Fruit fly (Drosophila melanogaster) whole organism, embryonic: Measurements from ENCODE around the gene CG9467.

Source experiments
- Adf1 ChIP-seq: fragments of 200-800 bp; sonication (Bioruptor generic); IDR thresholded peaks from 2 replicates; pipeline ENCODE4 v1.3.6; 2022; ENCODE audit warnings: missing biosample characterization, missing genetic modification characterization
- Bdp1 ChIP-seq: fragments of 200-800 bp; sonication (Bioruptor generic); optimal IDR thresholded peaks from 3 replicates; lab custom pipeline; 2016; ENCODE audit warnings: missing biosample characterization, missing genetic modification characterization
- CG10209 ChIP-seq: fragments of 200-800 bp; sonication (Bioruptor generic); optimal IDR thresholded peaks from 3 replicates; lab custom pipeline; 2017; ENCODE audit warnings: missing biosample characterization, mild to moderate bottlenecking, missing genetic modification characterization, missing genetic modification reagents
- CG10274 ChIP-seq: fragments of 200-800 bp; sonication (Bioruptor generic); optimal IDR thresholded peaks from 3 replicates; lab custom pipeline; 2017; ENCODE audit warnings: missing biosample characterization, mild to moderate bottlenecking, missing genetic modification characterization
- CG10462 ChIP-seq: fragments of 200-800 bp; sonication (Bioruptor generic); optimal IDR thresholded peaks from 2 replicates; lab custom pipeline; 2016; ENCODE audit warnings: missing biosample characterization, missing genetic modification characterization
- CG10565 ChIP-seq: fragments of 200-800 bp; sonication (Bioruptor generic); optimal IDR thresholded peaks from 3 replicates; lab custom pipeline; 2016; ENCODE audit warnings: missing biosample characterization, mild to moderate bottlenecking, missing genetic modification characterization
- CG14014 ChIP-seq: fragments of 200-800 bp; sonication (Bioruptor generic); IDR thresholded peaks from 2 replicates; pipeline ENCODE4 v1.3.6; 2022; ENCODE audit warnings: missing biosample characterization, missing genetic modification characterization
- CG14710 ChIP-seq: fragments of 200-800 bp; sonication (Bioruptor generic); optimal IDR thresholded peaks from 3 replicates; lab custom pipeline; 2019; ENCODE audit warnings: missing biosample characterization, mild to moderate bottlenecking, missing genetic modification characterization, moderate library complexity
- CG16815 ChIP-seq: fragments of 200-800 bp; sonication (Bioruptor generic); optimal IDR thresholded peaks from 3 replicates; lab custom pipeline; 2017; ENCODE audit warnings: missing biosample characterization, mild to moderate bottlenecking, missing genetic modification characterization
- CG17612 ChIP-seq: fragments of 200-800 bp; sonication (Bioruptor generic); IDR thresholded peaks from 2 replicates; pipeline ENCODE4 v1.3.6; 2022; ENCODE audit warnings: missing biosample characterization, missing genetic modification characterization
- CG2875 ChIP-seq: fragments of 200-800 bp; sonication (Bioruptor generic); optimal IDR thresholded peaks from 2 replicates; lab custom pipeline; 2017; ENCODE audit warnings: missing biosample characterization, mild to moderate bottlenecking, missing genetic modification characterization, missing genetic modification reagents
- CG33557 ChIP-seq: fragments of 200-800 bp; sonication (Bioruptor generic); optimal IDR thresholded peaks from 2 replicates; lab custom pipeline; 2019; ENCODE audit warnings: missing biosample characterization, mild to moderate bottlenecking, missing genetic modification characterization, moderate library complexity
- CG4328 ChIP-seq: fragments of 200-800 bp; sonication (Bioruptor generic); optimal IDR thresholded peaks from 3 replicates; lab custom pipeline; 2017; ENCODE audit warnings: missing biosample characterization, missing genetic modification reagents, missing genetic modification characterization
- CG4404 ChIP-seq: fragments of 200-800 bp; sonication (Bioruptor generic); IDR thresholded peaks from 2 replicates; pipeline ENCODE4 v1.3.6; 2022; ENCODE audit warnings: missing biosample characterization, missing genetic modification characterization
- CG6175 ChIP-seq: fragments of 200-800 bp; sonication (Bioruptor generic); IDR thresholded peaks from 3 replicates; pipeline ENCODE4 v1.3.6; 2022; ENCODE audit warnings: missing biosample characterization, missing genetic modification characterization
- CG6689 ChIP-seq: fragments of 200-800 bp; sonication (Bioruptor generic); IDR thresholded peaks from 2 replicates; pipeline ENCODE4 v1.3.6; 2022; ENCODE audit warnings: missing biosample characterization, missing genetic modification characterization
- CG8478 ChIP-seq: fragments of >200 bp; optimal IDR thresholded peaks from 2 replicates; lab custom pipeline; 2018
- CG9437 ChIP-seq: fragments of 200-800 bp; sonication (Bioruptor generic); optimal IDR thresholded peaks from 2 replicates; lab custom pipeline; 2018; ENCODE audit warnings: missing biosample characterization, mild to moderate bottlenecking, missing genetic modification characterization
- CG9932 ChIP-seq: fragments of 200-800 bp; sonication (Bioruptor generic); IDR thresholded peaks from 2 replicates; pipeline ENCODE4 v1.3.6; 2022; ENCODE audit warnings: missing biosample characterization, missing genetic modification characterization
- Hr39 ChIP-seq: fragments of >200 bp; optimal IDR thresholded peaks from 2 replicates; lab custom pipeline; 2017
- Lhr ChIP-seq: fragments of 200-800 bp; sonication (Bioruptor generic); optimal IDR thresholded peaks from 3 replicates; lab custom pipeline; 2017; ENCODE audit warnings: mild to moderate bottlenecking, missing biosample characterization, missing genetic modification reagents, missing genetic modification characterization
- Mad ChIP-seq: fragments of 200-800 bp; sonication (Bioruptor generic); optimal IDR thresholded peaks from 2 replicates; lab custom pipeline; 2016; ENCODE audit warnings: missing biosample characterization, missing genetic modification characterization
- NFAT ChIP-seq: fragments of 200-800 bp; sonication (Bioruptor generic); IDR thresholded peaks from 2 replicates; pipeline ENCODE4 v1.3.6; 2022; ENCODE audit warnings: missing biosample characterization, missing genetic modification characterization
- NfI ChIP-seq: fragments of 200-800 bp; sonication (Bioruptor generic); optimal IDR thresholded peaks from 3 replicates; lab custom pipeline; 2018; ENCODE audit warnings: missing biosample characterization, mild to moderate bottlenecking, missing genetic modification characterization, moderate library complexity
- al ChIP-seq: fragments of 200-800 bp; sonication (Bioruptor generic); IDR thresholded peaks from 2 replicates; pipeline ENCODE4 v1.3.6; 2022; ENCODE audit warnings: missing biosample characterization, missing genetic modification characterization
- ash1 ChIP-seq: fragments of 200-800 bp; sonication (Bioruptor generic); optimal IDR thresholded peaks from 2 replicates; lab custom pipeline; 2018; ENCODE audit warnings: missing biosample characterization, mild to moderate bottlenecking, missing genetic modification characterization
- ato ChIP-seq: fragments of 200-800 bp; sonication (Bioruptor generic); IDR thresholded peaks from 2 replicates; pipeline ENCODE4 v1.3.6; 2022; ENCODE audit warnings: missing biosample characterization, missing genetic modification characterization; ENCODE audit not compliant: partially characterized antibody
- bowl ChIP-seq: fragments of 200-800 bp; sonication (Bioruptor generic); IDR thresholded peaks from 2 replicates; pipeline ENCODE4 v1.3.6; 2022; ENCODE audit warnings: missing biosample characterization, missing genetic modification characterization
- cad ChIP-seq: fragments of >200 bp; optimal IDR thresholded peaks from 2 replicates; lab custom pipeline; 2017; ENCODE audit warnings: missing biosample characterization, missing genetic modification characterization
- cas ChIP-seq: fragments of 200-800 bp; sonication (Bioruptor generic); IDR thresholded peaks from 2 replicates; pipeline ENCODE4 v1.3.6; 2022; ENCODE audit warnings: missing biosample characterization, missing genetic modification characterization
- da ChIP-seq: fragments of 200-800 bp; sonication (Bioruptor generic); optimal IDR thresholded peaks from 2 replicates; lab custom pipeline; 2016; ENCODE audit warnings: missing biosample characterization, missing genetic modification characterization
- ems ChIP-seq: fragments of 200-800 bp; sonication (Bioruptor generic); optimal IDR thresholded peaks from 3 replicates; lab custom pipeline; 2016; ENCODE audit warnings: missing biosample characterization, missing genetic modification characterization
- gcm ChIP-seq: fragments of 200-800 bp; sonication (Bioruptor generic); optimal IDR thresholded peaks from 2 replicates; lab custom pipeline; 2019; ENCODE audit warnings: missing biosample characterization, mild to moderate bottlenecking, missing genetic modification characterization, moderate library complexity
- gfzf ChIP-seq: fragments of 200-800 bp; sonication (Bioruptor generic); optimal IDR thresholded peaks from 2 replicates; lab custom pipeline; 2016; ENCODE audit warnings: missing biosample characterization, mild to moderate bottlenecking, missing genetic modification characterization, moderate library complexity
- grn ChIP-seq: fragments of 200-800 bp; sonication (Bioruptor generic); optimal IDR thresholded peaks from 3 replicates; lab custom pipeline; 2017; ENCODE audit warnings: missing biosample characterization, missing genetic modification characterization
- knrl ChIP-seq: fragments of 200-800 bp; sonication (Bioruptor generic); IDR thresholded peaks from 3 replicates; pipeline ENCODE4 v1.3.6; 2022; ENCODE audit warnings: missing biosample characterization, missing genetic modification characterization; ENCODE audit not compliant: partially characterized antibody
- lilli ChIP-seq: fragments of 200-800 bp; sonication (Bioruptor generic); optimal IDR thresholded peaks from 3 replicates; lab custom pipeline; 2016; ENCODE audit warnings: missing biosample characterization, missing genetic modification characterization
- mam ChIP-seq: fragments of 200-800 bp; sonication (Bioruptor generic); optimal IDR thresholded peaks from 3 replicates; lab custom pipeline; 2016; ENCODE audit warnings: missing biosample characterization, missing genetic modification characterization
- nerfin-2 ChIP-seq: fragments of 200-800 bp; sonication (Bioruptor generic); IDR thresholded peaks from 2 replicates; pipeline ENCODE4 v1.3.6; 2022; ENCODE audit warnings: missing biosample characterization, missing genetic modification characterization; ENCODE audit not compliant: partially characterized antibody
- nmo ChIP-seq: fragments of 200-800 bp; sonication (Bioruptor generic); optimal IDR thresholded peaks from 2 replicates; lab custom pipeline; 2018; ENCODE audit warnings: missing biosample characterization, mild to moderate bottlenecking, missing genetic modification characterization, moderate library complexity
- pita ChIP-seq: fragments of 200-800 bp; sonication (Bioruptor generic); optimal IDR thresholded peaks from 2 replicates; lab custom pipeline; 2017; ENCODE audit warnings: missing biosample characterization, mild to moderate bottlenecking, missing genetic modification characterization
- psq ChIP-seq: fragments of 200-800 bp; sonication (Bioruptor generic); optimal IDR thresholded peaks from 2 replicates; lab custom pipeline; 2017; ENCODE audit warnings: missing biosample characterization, missing genetic modification characterization
- run ChIP-seq: fragments of 200-800 bp; sonication (Bioruptor generic); optimal IDR thresholded peaks from 3 replicates; lab custom pipeline; 2018; ENCODE audit warnings: missing biosample characterization, mild to moderate bottlenecking, missing genetic modification characterization
- seq ChIP-seq: fragments of 200-800 bp; sonication (Bioruptor generic); IDR thresholded peaks from 2 replicates; pipeline ENCODE4 v1.3.6; 2022; ENCODE audit warnings: missing biosample characterization, missing genetic modification characterization
- slou ChIP-seq: fragments of 200-800 bp; sonication (Bioruptor generic); optimal IDR thresholded peaks from 3 replicates; lab custom pipeline; 2016; ENCODE audit warnings: missing biosample characterization, missing genetic modification characterization
- slp2 ChIP-seq: fragments of 200-800 bp; sonication (Bioruptor generic); optimal IDR thresholded peaks from 2 replicates; lab custom pipeline; 2016; ENCODE audit warnings: missing biosample characterization, missing genetic modification characterization
- tll ChIP-seq, 2 experiments: fragments of 200-800 bp in 1 of 2; fragments of >200 bp in 1 of 2; sonication (Bioruptor generic) in 1 of 2; optimal IDR thresholded peaks; 2 replicates each; lab custom pipeline; 2017 to 2019; ENCODE audit warnings: missing biosample characterization in 2 of 2, missing genetic modification characterization in 2 of 2, mild to moderate bottlenecking in 1 of 2, moderate library complexity in 1 of 2
- trh ChIP-seq: fragments of 200-800 bp; sonication (Bioruptor generic); optimal IDR thresholded peaks from 2 replicates; lab custom pipeline; 2016; ENCODE audit warnings: missing biosample characterization, missing genetic modification characterization
- ttk ChIP-seq: fragments of 200-800 bp; sonication (Bioruptor generic); IDR thresholded peaks from 2 replicates; pipeline ENCODE4 v2.1.2; 2022; ENCODE audit warnings: missing biosample characterization, missing genetic modification characterization
- wek ChIP-seq: fragments of 200-800 bp; sonication (Bioruptor generic); optimal IDR thresholded peaks from 3 replicates; lab custom pipeline; 2018; ENCODE audit warnings: missing biosample characterization, mild to moderate bottlenecking, missing genetic modification characterization, moderate library complexity
- wor ChIP-seq: fragments of 200-800 bp; sonication (Bioruptor generic); IDR thresholded peaks from 2 replicates; pipeline ENCODE4 v1.3.6; 2022; ENCODE audit warnings: missing biosample characterization, missing genetic modification characterization
- zfh1 ChIP-seq: fragments of 200-800 bp; sonication (Bioruptor generic); IDR thresholded peaks from 3 replicates; pipeline ENCODE4 v1.3.6; 2022; ENCODE audit warnings: missing biosample characterization, missing genetic modification characterization

Gene CG9467

DNA sequence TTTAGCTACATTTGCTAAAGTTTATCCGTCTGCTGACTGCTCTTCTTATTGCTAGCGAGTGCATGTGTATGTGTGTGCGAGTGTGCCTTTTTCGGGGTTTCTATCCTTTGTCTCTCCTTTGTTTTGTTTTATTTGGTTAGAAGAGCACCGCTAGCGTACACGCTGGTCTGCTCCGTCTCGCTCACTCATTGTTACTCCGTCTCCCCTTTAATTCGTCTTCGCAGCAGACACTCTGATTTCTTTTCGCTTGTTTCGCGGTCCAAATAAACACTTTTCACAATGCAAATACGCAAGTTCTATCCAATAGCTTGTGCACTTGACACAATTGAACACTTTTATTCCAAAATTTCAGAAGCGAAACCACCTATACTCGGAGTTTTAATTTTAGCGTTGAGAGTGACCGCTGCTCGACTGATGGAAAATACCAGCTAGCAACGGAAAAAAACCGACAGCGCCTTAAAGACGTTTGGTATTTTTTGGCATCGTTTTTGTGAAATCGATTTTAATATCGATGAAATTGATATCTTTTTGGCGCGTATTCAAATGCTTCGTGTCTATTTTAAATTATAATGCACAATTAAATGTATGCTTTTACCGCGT lies 8.2 kb upstream of the CG9467 start, which contains the start of gene FBXO11 (continued):
- peak in 1 of 2 experiments; percentile 41 for TF ChIP-seq tll (GFP tag; optimal IDR thresholded peaks at IDR 0.05; lab: Kevin White, UChicago)
- TF ChIP-seq CG2875 (GFP tag; lab: Kevin White, UChicago): no peak
- TF ChIP-seq CG8478 (lab: Kevin White, UChicago): peak; percentile 95
- no peak for TF ChIP-seq ems (GFP tag; lab: Kevin White, UChicago)
- no peak for TF ChIP-seq slou (GFP tag; lab: Kevin White, UChicago)
- TF ChIP-seq pita (GFP tag; lab: Kevin White, UChicago): no peak
- no peak for TF ChIP-seq Mad (GFP tag; lab: Kevin White, UChicago)
- TF ChIP-seq knrl (GFP tag; lab: Robert Waterston, UW): peak; percentile 22; the same call in 1 of the 3 replicates
- no peak for TF ChIP-seq da
- no peak for TF ChIP-seq CG9437 (GFP tag; lab: Kevin White, UChicago)
- no peak for TF ChIP-seq cad
- peak; percentile 7 for TF ChIP-seq gcm (GFP tag; lab: Kevin White, UChicago)
- no peak for TF ChIP-seq CG17612 (GFP tag; lab: Robert Waterston, UW)
- TF ChIP-seq run (tag; lab: Kevin White, UChicago): peak; percentile 47
- no peak for TF ChIP-seq seq (GFP tag; lab: Robert Waterston, UW)
- TF ChIP-seq CG4328 (GFP tag; lab: Kevin White, UChicago): no peak
- peak; percentile 52 for TF ChIP-seq Lhr (GFP tag; lab: Kevin White, UChicago)
- TF ChIP-seq nerfin-2: no peak
- TF ChIP-seq CG10209 (GFP tag; lab: Kevin White, UChicago): no peak
- TF ChIP-seq cas: no peak
- TF ChIP-seq Bdp1 (GFP tag; lab: Kevin White, UChicago): no peak
- TF ChIP-seq trh: no peak
- TF ChIP-seq grn (GFP tag; lab: Kevin White, UChicago): no peak
- peak; percentile 36 for TF ChIP-seq CG14710
- TF ChIP-seq CG33557 (GFP tag; lab: Kevin White, UChicago): no peak
- TF ChIP-seq lilli (GFP tag; lab: Kevin White, UChicago): no peak
- no peak for TF ChIP-seq NFAT
- TF ChIP-seq bowl (GFP tag; lab: Robert Waterston, UW): no peak
- TF ChIP-seq zfh1: no peak
- peak; percentile 23 for TF ChIP-seq wek (GFP tag; lab: Kevin White, UChicago)
- TF ChIP-seq CG6689 (GFP tag; lab: Robert Waterston, UW): no peak
- peak; percentile 52 for TF ChIP-seq nmo
- TF ChIP-seq gfzf (GFP tag; lab: Kevin White, UChicago): peak; percentile 97
- TF ChIP-seq CG10565: no peak
- no peak for TF ChIP-seq CG10274 (GFP tag; lab: Kevin White, UChicago)
- no peak for TF ChIP-seq ash1 (GFP tag; lab: Kevin White, UChicago)
- no peak for TF ChIP-seq CG4404 (GFP tag; lab: Robert Waterston, UW)
- no peak for TF ChIP-seq CG10462 (GFP tag; lab: Kevin White, UChicago)
- TF ChIP-seq CG14014 (GFP tag; lab: Robert Waterston, UW): no peak; the same call in 1 of the 2 replicates
- TF ChIP-seq CG9932 (GFP tag; lab: Robert Waterston, UW): no peak
- no peak for TF ChIP-seq CG6175 (GFP tag; lab: Robert Waterston, UW)
- peak; percentile 13; the same call in 1 of the 2 replicates for TF ChIP-seq ttk (GFP tag; lab: Robert Waterston, UW)
- no peak for TF ChIP-seq wor (GFP tag; lab: Robert Waterston, UW)
- TF ChIP-seq psq (GFP tag; lab: Kevin White, UChicago): peak; percentile 100
- no peak for TF ChIP-seq NfI
- TF ChIP-seq Hr39: no peak
- TF ChIP-seq slp2 (GFP tag; lab: Kevin White, UChicago): no peak
- TF ChIP-seq Adf1 (GFP tag; lab: Robert Waterston, UW): no peak
- TF ChIP-seq ato (GFP tag; lab: Robert Waterston, UW): 0 out of 2 replicates have a peak, but pooled peaks have one; percentile 6
- no peak for TF ChIP-seq al
- TF ChIP-seq CG16815 (GFP tag; lab: Kevin White, UChicago): no peak
- no peak for TF ChIP-seq mam (GFP tag; lab: Kevin White, UChicago)
